Fruit fly (Drosophila melanogaster) Kc167 (cell line): ENCODE measurements around the gene Gr28a.

Source experiments
- Myc ChIP-seq: fragments of >200 bp; optimal IDR thresholded peaks from 2 replicates; lab custom pipeline; 2017; ENCODE audit warnings: missing external identifiers
- Sin3A ChIP-seq: fragments of >200 bp; optimal IDR thresholded peaks from 2 replicates; lab custom pipeline; 2018; ENCODE audit warnings: missing external identifiers
- h ChIP-seq: fragments of >200 bp; optimal IDR thresholded peaks from 3 replicates; lab custom pipeline; 2018; ENCODE audit warnings: missing external identifiers
- insv ChIP-seq: fragments of >200 bp; optimal IDR thresholded peaks from 3 replicates; lab custom pipeline; 2018; ENCODE audit warnings: missing external identifiers
- psq ChIP-seq: fragments of >200 bp; optimal IDR thresholded peaks from 2 replicates; lab custom pipeline; 2017; ENCODE audit warnings: missing external identifiers
- ttk ChIP-seq: sonication (Bioruptor generic); optimal IDR thresholded peaks from 2 replicates; lab custom pipeline; 2017; ENCODE audit warnings: missing external identifiers

Gr28a gene

dm6 chr2L:7424907-7425689 is 28.9 kb downstream of the Gr28a start:
- no peak for TF ChIP-seq h

dm6 chr2L:7424282-7424905 is 29.6 kb downstream of the Gr28a start:
- TF ChIP-seq ttk (lab: Kevin White, UChicago) (no peak), Sin3A (no peak), Myc (lab: Kevin White, UChicago) (no peak), psq (lab: Kevin White, UChicago) (no peak), h (no peak), insv (no peak)

dm6 chr2L:7423333-7423895 is 30.6 kb downstream of the Gr28a start:
- no peak for TF ChIP-seq psq (lab: Kevin White, UChicago)
- no peak for TF ChIP-seq ttk (lab: Kevin White, UChicago)
- no peak for TF ChIP-seq h

dm6 chr2L:7422429-7423283 is 31.4 kb downstream of the Gr28a start:
- TF ChIP-seq insv (no peak), h (no peak), ttk (lab: Kevin White, UChicago) (no peak)

dm6 chr2L:7420305-7421287 is 33.4 kb downstream of the Gr28a start:
- TF ChIP-seq insv (no peak), ttk (lab: Kevin White, UChicago) (no peak), psq (lab: Kevin White, UChicago) (no peak)

- no peak for TF ChIP-seq h
- TF ChIP-seq ttk (lab: Kevin White, UChicago): no peak
- TF ChIP-seq Sin3A: no peak
- TF ChIP-seq insv: no peak
- TF ChIP-seq Myc (lab: Kevin White, UChicago): no peak
- no peak for TF ChIP-seq psq (lab: Kevin White, UChicago)
Measured at dm6 chr2L:7419408-7420304, 34.4 kb downstream of the Gr28a start.

dm6 chr2L:7418148-7418988 is 35.6 kb downstream of the Gr28a start:
- no peak for TF ChIP-seq ttk (lab: Kevin White, UChicago)
- TF ChIP-seq psq (lab: Kevin White, UChicago): no peak
- TF ChIP-seq Sin3A: no peak
- no peak for TF ChIP-seq h
- no peak for TF ChIP-seq Myc (lab: Kevin White, UChicago)
- no peak for TF ChIP-seq insv

- TF ChIP-seq h: no peak
Measured at dm6 chr2L:7411947-7412621, 41.9 kb downstream of the Gr28a start, which contains the start of gene chm. TSS of gene chm (plus strand) at chr2L:7412417.

dm6 chr2L:7410609-7411008 is 43.4 kb downstream of the Gr28a start, which contains the start of gene CG15818:
TSS of gene CG15818 (plus strand) at chr2L:7410909.
- TF ChIP-seq insv (no peak), Myc (lab: Kevin White, UChicago) (no peak), h (no peak), ttk (lab: Kevin White, UChicago) (no peak), Sin3A (no peak), psq (lab: Kevin White, UChicago) (no peak)

- TF ChIP-seq ttk (lab: Kevin White, UChicago) (no peak), psq (lab: Kevin White, UChicago) (no peak), h (no peak), insv (no peak), Myc (lab: Kevin White, UChicago) (no peak), Sin3A (no peak)
Measured at dm6 chr2L:7409602-7410001, 44.4 kb downstream of the Gr28a start, which contains the start of gene CG5181. TSS of gene CG5181 (minus strand) at chr2L:7409809.
